Worm (Caenorhabditis elegans) whole organism, early embryonic: ENCODE results near the gene irld-12.

Experiments
- aly-1 ChIP-seq: sonication (generic microtip); optimal IDR thresholded peaks from 2 replicates; lab custom pipeline; 2016; ENCODE audit warnings: missing genetic modification characterization, missing compliant biosample characterization
- ama-1 ChIP-seq: fragments of 150-350 bp; optimal IDR thresholded peaks from 2 replicates; lab custom pipeline; 2014
- tra-4 ChIP-seq: sonication (generic microtip); optimal IDR thresholded peaks from 2 replicates; lab custom pipeline; 2017; ENCODE audit warnings: missing genetic modification characterization, missing compliant biosample characterization

DNA sequence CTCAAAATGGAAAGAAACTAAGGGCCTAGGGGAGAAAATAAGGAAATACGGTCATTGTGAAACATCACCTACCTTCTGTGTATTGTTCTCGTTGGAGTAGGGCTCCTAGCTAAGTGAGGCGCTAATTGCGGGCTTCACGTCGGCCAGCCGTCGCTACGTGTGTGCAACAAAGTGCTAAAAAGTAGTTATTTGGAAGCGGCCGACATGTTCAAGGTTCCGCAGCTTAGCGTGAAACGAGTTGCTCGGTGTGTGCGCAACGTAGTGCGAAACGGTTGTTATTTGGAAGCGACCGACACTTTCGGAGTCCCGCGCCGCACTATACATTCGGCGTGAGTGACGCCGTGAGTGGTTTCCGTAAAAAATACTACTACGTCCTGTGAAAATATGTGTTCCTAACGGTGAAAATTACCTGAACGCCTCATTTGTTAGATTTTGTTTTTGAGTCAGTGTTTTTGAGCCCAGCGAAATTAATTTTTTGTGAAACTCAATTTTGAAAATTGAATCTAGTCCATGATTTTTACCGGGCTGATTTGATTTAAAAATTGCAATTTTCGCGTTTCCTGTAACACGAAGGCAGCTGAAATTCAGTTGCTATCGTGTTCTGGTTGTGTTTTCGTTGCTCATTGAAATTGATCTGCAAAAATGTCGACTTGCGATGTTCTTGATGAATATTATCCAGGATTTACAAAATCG lies 49.8 kb downstream of the irld-12 start, which contains the start of gene srw-129:
- TF ChIP-seq ama-1 (lab: Kevin White, UChicago) (no peak), aly-1 (no peak), tra-4 (tag; lab: Kevin White, UChicago) (no peak)
